2 fruit fly cellular contexts compared by ENCODE assay signal in the genomic region with DNA sequence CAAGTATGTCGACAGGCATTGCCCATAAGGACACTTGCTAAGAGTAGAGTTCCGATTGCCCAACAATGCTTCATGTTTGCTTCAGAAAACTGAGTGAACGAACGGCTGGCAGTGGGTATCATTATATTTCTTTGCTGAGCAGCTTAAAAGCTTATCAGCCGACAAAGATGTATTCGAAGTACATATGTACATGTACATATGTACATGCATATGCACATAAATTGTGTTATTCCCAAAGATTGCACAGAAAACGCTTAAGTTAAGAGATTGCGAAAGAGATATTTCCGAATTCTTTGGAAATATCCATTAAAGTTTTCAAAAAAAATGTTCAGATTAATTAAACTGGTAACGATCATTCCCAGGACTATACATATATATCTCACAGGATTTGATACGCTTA.
TF ChIP-seq lines count a peak whose summit lies in the region.

SPH93 (minus strand) TSS at position 101 of the 400 bp plus-strand sequence.

TF ChIP-seq in whole organism, prepupa, 60 proteins besides CTCF, POLR2A, EP300 and RAD21:
- TF ChIP-seq Sox102F (GFP tag; optimal IDR thresholded peaks at IDR 0.05; lab: Kevin White, UChicago) (no peak), Eip78C (GFP tag; lab: Kevin White, UChicago) (peak; percentile 40)

TF ChIP-seq in whole organism, wandering third instar larva, 38 proteins besides CTCF, POLR2A, EP300 and RAD21:
- TF ChIP-seq Dif (GFP tag; optimal IDR thresholded peaks at IDR 0.05; lab: Kevin White, UChicago; ENCODE audit: partially characterized antibody) = no peak
- TF ChIP-seq sv (GFP tag; optimal IDR thresholded peaks at IDR 0.05; lab: Kevin White, UChicago) = no peak
- TF ChIP-seq Rel (GFP tag; optimal IDR thresholded peaks at IDR 0.05; lab: Kevin White, UChicago) = no peak
- peak; percentile 89 for TF ChIP-seq Rel (tag; optimal IDR thresholded peaks at IDR 0.05; lab: Kevin White, UChicago)
